Worm (Caenorhabditis elegans): ENCODE measurements around the gene T01G5.8.

DNA sequence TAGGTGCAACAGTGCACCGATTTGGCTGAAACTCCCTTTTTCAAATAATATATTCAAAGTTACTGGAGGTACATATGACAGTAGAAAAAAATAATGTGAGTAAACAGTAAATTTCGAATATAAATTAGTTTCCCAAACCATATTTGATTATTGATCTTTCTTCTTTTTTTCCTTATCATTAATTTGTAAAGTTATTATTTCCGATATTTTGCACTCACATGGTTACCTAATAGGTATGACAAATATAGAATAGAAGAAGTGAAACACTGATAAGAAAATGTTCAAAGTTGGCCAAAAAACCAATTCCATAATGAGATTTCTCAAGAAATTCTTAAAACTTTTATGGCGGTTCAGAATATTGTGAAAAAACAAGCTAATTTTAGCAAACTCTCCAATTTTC is 23.7 kb downstream of the T01G5.8 start:
- no peak for TF ChIP-seq mab-9 (GFP tag; IDR thresholded peaks at IDR 0.05)
- no peak for TF ChIP-seq mep-1 (tag; optimal IDR thresholded peaks at IDR 0.05)
- no peak for TF ChIP-seq unc-62 (GFP tag; optimal IDR thresholded peaks at IDR 0.05)
- no peak for TF ChIP-seq ama-1 (optimal IDR thresholded peaks at IDR 0.05)
- no peak for TF ChIP-seq nhr-12 (tag; optimal IDR thresholded peaks at IDR 0.05)
- TF ChIP-seq blmp-1 (tag; optimal IDR thresholded peaks at IDR 0.05) = no peak
- TF ChIP-seq unc-130 (tag; optimal IDR thresholded peaks at IDR 0.05) = no peak
- TF ChIP-seq efl-1 (optimal IDR thresholded peaks at IDR 0.05) = no peak
- no peak for TF ChIP-seq efl-1 (GFP tag; optimal IDR thresholded peaks at IDR 0.05 in 1 of 2)
